Worm (Caenorhabditis elegans) whole organism, L4 larva: Measurements from ENCODE around the gene F59D12.5.

Experiments used
- D1046.2 ChIP-seq: fragments of 200-800 bp; sonication (Bioruptor generic); IDR thresholded peaks from 2 replicates; pipeline ENCODE4 v1.3.6; 2022; ENCODE audit warnings: missing genetic modification characterization, missing compliant biosample characterization
- F26F4.8 ChIP-seq: fragments of 200-800 bp; sonication (Bioruptor generic); conservative IDR thresholded peaks from 2 replicates; pipeline ENCODE4 v1.3.6; 2022; ENCODE audit warnings: missing genetic modification characterization, missing compliant biosample characterization
- F37D6.2 ChIP-seq: sonication (generic microtip); optimal IDR thresholded peaks from 2 replicates; lab custom pipeline; 2016; ENCODE audit warnings: mild to moderate bottlenecking, missing genetic modification characterization, missing compliant biosample characterization
- F44E2.7 ChIP-seq: fragments of 200-800 bp; sonication (Bioruptor generic); IDR thresholded peaks from 2 replicates; pipeline ENCODE4 v2.1.2; 2022; ENCODE audit warnings: missing genetic modification characterization, missing compliant biosample characterization
- T20F7.1 ChIP-seq: fragments of 200-800 bp; sonication (Bioruptor generic); optimal IDR thresholded peaks from 2 replicates; lab custom pipeline; 2018; ENCODE audit warnings: mild to moderate bottlenecking, missing genetic modification characterization, missing compliant biosample characterization
- Y105C5A.15 ChIP-seq: fragments of 200-800 bp; sonication (Bioruptor generic); IDR thresholded peaks from 2 replicates; pipeline ENCODE4 v1.3.6; 2022; ENCODE audit warnings: missing genetic modification characterization, missing compliant biosample characterization
- ZK337.2 ChIP-seq: fragments of 200-800 bp; sonication (Bioruptor generic); IDR thresholded peaks from 2 replicates; pipeline ENCODE4 v1.3.6; 2022; ENCODE audit warnings: missing genetic modification reagents, missing genetic modification characterization, missing compliant biosample characterization
- aha-1 ChIP-seq: fragments of 150-350 bp; peaks from one replicate; lab custom pipeline; 2014; ENCODE audit warnings: missing biosample characterization, missing genetic modification characterization
- aly-2 ChIP-seq: sonication (generic microtip); optimal IDR thresholded peaks from 2 replicates; lab custom pipeline; 2018; ENCODE audit warnings: missing biosample characterization, missing genetic modification characterization
- ama-1 ChIP-seq: fragments of 150-350 bp; optimal IDR thresholded peaks from 2 replicates; lab custom pipeline; 2014; ENCODE audit warnings: inconsistent platforms, mixed read lengths
- attf-4 ChIP-seq: sonication (generic microtip); optimal IDR thresholded peaks from 3 replicates; lab custom pipeline; 2017; ENCODE audit warnings: missing biosample characterization, missing genetic modification characterization
- ceh-20 ChIP-seq: fragments of 200-800 bp; sonication (Bioruptor generic); IDR thresholded peaks from 2 replicates; pipeline ENCODE4 v1.3.6; 2022; ENCODE audit warnings: missing genetic modification reagents, missing genetic modification characterization, missing compliant biosample characterization
- ceh-28 ChIP-seq: fragments of 150-350 bp; optimal IDR thresholded peaks from 2 replicates; lab custom pipeline; 2014; ENCODE audit warnings: missing biosample characterization, missing genetic modification reagents, missing genetic modification characterization
- ceh-32 ChIP-seq: sonication (generic microtip); optimal IDR thresholded peaks from 2 replicates; lab custom pipeline; 2016; ENCODE audit warnings: mild to moderate bottlenecking, missing genetic modification characterization, missing compliant biosample characterization; ENCODE audit not compliant: poor library complexity
- ceh-44 ChIP-seq: fragments of 200-800 bp; sonication (Bioruptor generic); IDR thresholded peaks from 2 replicates; pipeline ENCODE4 v1.3.6; 2022; ENCODE audit warnings: missing genetic modification reagents, missing genetic modification characterization, missing compliant biosample characterization
- cey-2 ChIP-seq: sonication (generic microtip); optimal IDR thresholded peaks from 3 replicates; lab custom pipeline; 2017; ENCODE audit warnings: missing genetic modification characterization, mild to moderate bottlenecking, missing compliant biosample characterization, antibody characterized with exemption, borderline replicate concordance; ENCODE audit not compliant: insufficient read depth
- daf-12 ChIP-seq: fragments of 150-350 bp; optimal IDR thresholded peaks from 2 replicates; lab custom pipeline; 2014; ENCODE audit warnings: missing biosample characterization, missing genetic modification reagents, missing genetic modification characterization
- daf-16 ChIP-seq, 3 experiments: sonication (generic microtip); optimal IDR thresholded peaks; 2 replicates each; lab custom pipeline; 2016 to 2017; ENCODE audit warnings: missing genetic modification characterization in 3 of 3, missing genetic modification reagents in 3 of 3, mild to moderate bottlenecking in 2 of 3, missing compliant biosample characterization in 2 of 3, missing biosample characterization in 1 of 3, moderate library complexity in 1 of 3
- dmd-8 ChIP-seq: fragments of 200-800 bp; sonication (Bioruptor generic); IDR thresholded peaks from 2 replicates; pipeline ENCODE4 v1.3.6; 2022; ENCODE audit warnings: missing genetic modification characterization, missing compliant biosample characterization
- egl-27 ChIP-seq: sonication (generic microtip); optimal IDR thresholded peaks from 3 replicates; lab custom pipeline; 2017; ENCODE audit warnings: missing biosample characterization, missing genetic modification reagents, missing genetic modification characterization
- hlh-11 ChIP-seq: fragments of 200-800 bp; sonication (Bioruptor generic); optimal IDR thresholded peaks from 2 replicates; lab custom pipeline; 2018; ENCODE audit warnings: mild to moderate bottlenecking, missing genetic modification characterization, missing compliant biosample characterization
- hlh-30 ChIP-seq: sonication (generic microtip); optimal IDR thresholded peaks from 2 replicates; lab custom pipeline; 2017; ENCODE audit warnings: antibody characterized with exemption, mild to moderate bottlenecking, missing genetic modification characterization, missing compliant biosample characterization; ENCODE audit not compliant: insufficient read depth
- hmg-1.1 ChIP-seq: fragments of 200-800 bp; sonication (Bioruptor generic); IDR thresholded peaks from 2 replicates; pipeline ENCODE4 v1.3.6; 2022; ENCODE audit warnings: missing genetic modification reagents, missing genetic modification characterization, missing compliant biosample characterization
- jun-1 ChIP-seq: fragments of 150-350 bp; optimal IDR thresholded peaks from 2 replicates; lab custom pipeline; 2014; ENCODE audit warnings: missing biosample characterization, missing genetic modification reagents, missing genetic modification characterization
- lin-1 ChIP-seq: fragments of 200-800 bp; sonication (Bioruptor generic); IDR thresholded peaks from 2 replicates; pipeline ENCODE4 v1.3.6; 2022; ENCODE audit warnings: missing genetic modification reagents, missing genetic modification characterization, missing compliant biosample characterization
- lin-29 ChIP-seq: fragments of 200-800 bp; sonication (Bioruptor generic); IDR thresholded peaks from 2 replicates; pipeline ENCODE4 v1.3.6; 2022; ENCODE audit warnings: missing genetic modification reagents, missing genetic modification characterization, missing compliant biosample characterization
- lin-38 ChIP-seq: fragments of 200-800 bp; sonication (Bioruptor generic); IDR thresholded peaks from 2 replicates; pipeline ENCODE4 v1.3.6; 2022; ENCODE audit warnings: missing genetic modification reagents, missing genetic modification characterization, missing compliant biosample characterization
- lir-3 ChIP-seq: sonication (generic microtip); optimal IDR thresholded peaks from 2 replicates; lab custom pipeline; 2016; ENCODE audit warnings: mild to moderate bottlenecking, missing genetic modification characterization, missing compliant biosample characterization
- madf-5 ChIP-seq, 2 experiments: fragments of 200-800 bp; sonication (Bioruptor generic); IDR thresholded peaks; 2 replicates each; pipeline ENCODE4 v1.3.6; 2022; ENCODE audit warnings: missing compliant biosample characterization in 2 of 2, missing genetic modification characterization in 2 of 2
- mdt-29 ChIP-seq: fragments of 200-800 bp; sonication (Bioruptor generic); IDR thresholded peaks from 2 replicates; pipeline ENCODE4 v1.3.6; 2022; ENCODE audit warnings: missing genetic modification reagents, missing genetic modification characterization, missing compliant biosample characterization
- mes-2 ChIP-seq: sonication (generic microtip); optimal IDR thresholded peaks from 2 replicates; lab custom pipeline; 2016; ENCODE audit warnings: missing genotype, mild to moderate bottlenecking, missing genetic modification characterization, missing compliant biosample characterization; ENCODE audit not compliant: poor library complexity, severe bottlenecking
- mxl-3 ChIP-seq: fragments of 200-800 bp; sonication (Bioruptor generic); optimal IDR thresholded peaks from 2 replicates; lab custom pipeline; 2018; ENCODE audit warnings: mild to moderate bottlenecking, missing genetic modification characterization, missing compliant biosample characterization
- nhr-10 ChIP-seq: fragments of 150-350 bp; optimal IDR thresholded peaks from 2 replicates; lab custom pipeline; 2014; ENCODE audit warnings: missing biosample characterization, missing genetic modification characterization
- nhr-102 ChIP-seq: sonication (generic microtip); optimal IDR thresholded peaks from 2 replicates; lab custom pipeline; 2016; ENCODE audit warnings: mild to moderate bottlenecking, missing genetic modification characterization, moderate library complexity, missing compliant biosample characterization
- nhr-237 ChIP-seq: sonication (generic microtip); optimal IDR thresholded peaks from 2 replicates; lab custom pipeline; 2017; ENCODE audit warnings: missing biosample characterization, missing genetic modification characterization
- nhr-41 ChIP-seq: fragments of 200-800 bp; sonication (Bioruptor generic); IDR thresholded peaks from 2 replicates; pipeline ENCODE4 v1.3.6; 2022; ENCODE audit warnings: missing genetic modification reagents, missing genetic modification characterization, missing compliant biosample characterization
- nhr-6 ChIP-seq: fragments of 150-350 bp; optimal IDR thresholded peaks from 2 replicates; lab custom pipeline; 2014; ENCODE audit warnings: missing biosample characterization, missing genetic modification characterization
- pqm-1 ChIP-seq: sonication (generic microtip); optimal IDR thresholded peaks from 2 replicates; lab custom pipeline; 2017; ENCODE audit warnings: missing biosample characterization, missing genetic modification characterization
- rbr-2 ChIP-seq: sonication (generic microtip); optimal IDR thresholded peaks from 2 replicates; lab custom pipeline; 2016; ENCODE audit warnings: missing genotype, missing genetic modification characterization, missing compliant biosample characterization
- skn-1 ChIP-seq: fragments of 150-350 bp; optimal IDR thresholded peaks from 2 replicates; lab custom pipeline; 2014; ENCODE audit warnings: missing biosample characterization, missing genetic modification characterization
- snpc-1.2 ChIP-seq: fragments of 200-800 bp; sonication (Bioruptor generic); IDR thresholded peaks from 2 replicates; pipeline ENCODE4 v1.3.6; 2022; ENCODE audit warnings: missing genetic modification reagents, missing genetic modification characterization, missing compliant biosample characterization
- snpc-4 ChIP-seq: fragments of 150-350 bp; optimal IDR thresholded peaks from 2 replicates; lab custom pipeline; 2014; ENCODE audit warnings: missing biosample characterization, missing genetic modification characterization
- spr-1 ChIP-seq: sonication (generic microtip); optimal IDR thresholded peaks from 2 replicates; lab custom pipeline; 2016; ENCODE audit warnings: mild to moderate bottlenecking, missing genetic modification characterization, missing compliant biosample characterization
- tra-1 ChIP-seq: fragments of 200-800 bp; sonication (Bioruptor generic); IDR thresholded peaks from 2 replicates; pipeline ENCODE4 v1.3.6; 2022; ENCODE audit warnings: missing genetic modification reagents, missing genetic modification characterization, missing compliant biosample characterization
- unc-130 ChIP-seq: sonication (generic microtip); optimal IDR thresholded peaks from 2 replicates; lab custom pipeline; 2016; ENCODE audit warnings: missing genetic modification reagents, missing genetic modification characterization, missing compliant biosample characterization
- unc-62 ChIP-seq, 3 experiments: fragments of 150-350 bp in 1 of 3; sonication (generic microtip); optimal IDR thresholded peaks in 2 of 3; peaks in 1 of 3; 1 replicate in 1 of 3; 2 replicates in 2 of 3; lab custom pipeline; 2014 to 2017; ENCODE audit warnings: missing biosample characterization in 3 of 3, missing genetic modification characterization in 3 of 3, missing genetic modification reagents in 3 of 3, missing genotype in 1 of 3
- vab-7 ChIP-seq: fragments of 200-800 bp; sonication (Bioruptor generic); IDR thresholded peaks from 2 replicates; pipeline ENCODE4 v1.3.6; 2022; ENCODE audit warnings: missing genetic modification reagents, missing genetic modification characterization, missing compliant biosample characterization
- zip-11 ChIP-seq: fragments of 200-800 bp; sonication (Bioruptor generic); IDR thresholded peaks from 2 replicates; pipeline ENCODE4 v1.3.6; 2022; ENCODE audit warnings: missing genetic modification characterization, missing compliant biosample characterization
- zip-2 ChIP-seq: fragments of 150-350 bp; optimal IDR thresholded peaks from 2 replicates; lab custom pipeline; 2014; ENCODE audit warnings: missing biosample characterization, missing genetic modification characterization
- ztf-7 ChIP-seq: fragments of 150-350 bp; optimal IDR thresholded peaks from 2 replicates; lab custom pipeline; 2014; ENCODE audit warnings: missing biosample characterization, missing genetic modification characterization

Gene F59D12.5

ce11 chrX:15610527-15611091 is 36.6 kb downstream of the F59D12.5 start (continued):
- peak; percentile 37; the same call in 1 of the 2 replicates for TF ChIP-seq lin-38 (GFP tag; lab: Robert Waterston, UW)
- no peak for TF ChIP-seq aly-2
- TF ChIP-seq ZK337.2 (GFP tag; lab: Robert Waterston, UW) = no peak
- peak; percentile 79 for TF ChIP-seq nhr-102
- TF ChIP-seq daf-12 = no peak
- 0 out of 2 replicates have a peak, but pooled peaks have one; percentile 7 for TF ChIP-seq hmg-1.1 (GFP tag; lab: Robert Waterston, UW)
- TF ChIP-seq lir-3 (tag; lab: Kevin White, UChicago) = no peak
- TF ChIP-seq lin-29 (GFP tag; lab: Robert Waterston, UW) = no peak
- TF ChIP-seq daf-16 (GFP tag; optimal IDR thresholded peaks at IDR 0.05; lab: Kevin White, UChicago) = peak in 1 of 2 experiments; percentile 10
- TF ChIP-seq daf-16 (tag; optimal IDR thresholded peaks at IDR 0.05; lab: Kevin White, UChicago) = peak; percentile 98
- TF ChIP-seq pqm-1 (tag; lab: Kevin White, UChicago) = peak; percentile 95
- peak; percentile 89 for TF ChIP-seq aha-1
- TF ChIP-seq F26F4.8 (GFP tag; lab: Robert Waterston, UW) = no peak
- no peak for TF ChIP-seq zip-11 (GFP tag; lab: Robert Waterston, UW)
- no peak for TF ChIP-seq unc-130 (GFP tag; lab: Kevin White, UChicago)
- TF ChIP-seq cey-2 = no peak
- peak; percentile 40 for TF ChIP-seq mes-2
- peak; percentile 20 for TF ChIP-seq F37D6.2 (tag; lab: Kevin White, UChicago)
- no peak for TF ChIP-seq attf-4
- peak in 1 of 2 experiments; percentile 90 for TF ChIP-seq unc-62 (GFP tag; optimal IDR thresholded peaks at IDR 0.05 in 1 of 2; lab: Kevin White, UChicago)
- TF ChIP-seq unc-62 (tag; optimal IDR thresholded peaks at IDR 0.05; lab: Kevin White, UChicago) = no peak
- TF ChIP-seq nhr-237 = no peak
- no peak for TF ChIP-seq madf-5 (GFP tag; IDR thresholded peaks at IDR 0.05; lab: Robert Waterston, UW)
- TF ChIP-seq F44E2.7 = no peak
- no peak for TF ChIP-seq egl-27 (tag; lab: Kevin White, UChicago)
- TF ChIP-seq lin-1 (GFP tag; lab: Robert Waterston, UW) = peak; percentile 71
- no peak for TF ChIP-seq ztf-7 (tag; lab: Kevin White, UChicago)
- TF ChIP-seq jun-1 (tag; lab: Kevin White, UChicago) = peak; percentile 12
- 0 out of 2 replicates have a peak, but pooled peaks have one; percentile 23 for TF ChIP-seq ceh-20 (GFP tag; lab: Robert Waterston, UW)
- peak; percentile 63 for TF ChIP-seq ama-1 (lab: Kevin White, UChicago)
- TF ChIP-seq ceh-44 (GFP tag; lab: Robert Waterston, UW) = no peak
- no peak for TF ChIP-seq ceh-28 (tag; lab: Kevin White, UChicago)
- no peak for TF ChIP-seq zip-2 (tag; lab: Kevin White, UChicago)
- TF ChIP-seq rbr-2 = no peak
- 0 out of 2 replicates have a peak, but pooled peaks have one; percentile 8 for TF ChIP-seq dmd-8 (GFP tag; lab: Robert Waterston, UW)
- TF ChIP-seq hlh-11 (tag; lab: Kevin White, UChicago) = peak; percentile 93
- TF ChIP-seq tra-1 (GFP tag; lab: Robert Waterston, UW) = 0 out of 2 replicates have a peak, but pooled peaks have one; percentile 53
- TF ChIP-seq mdt-29 (GFP tag; lab: Robert Waterston, UW) = no peak
- TF ChIP-seq T20F7.1 (GFP tag; lab: Kevin White, UChicago) = peak; percentile 81
- TF ChIP-seq snpc-1.2 (GFP tag; lab: Robert Waterston, UW) = no peak
- TF ChIP-seq skn-1 (tag; lab: Kevin White, UChicago) = no peak
- peak; percentile 20 for TF ChIP-seq nhr-6 (tag; lab: Kevin White, UChicago)
- TF ChIP-seq nhr-10 (tag; lab: Kevin White, UChicago) = peak; percentile 93
- peak; percentile 96 for TF ChIP-seq hlh-30 (tag; lab: Kevin White, UChicago)
- TF ChIP-seq mxl-3 (GFP tag; lab: Kevin White, UChicago) = peak; percentile 68
- TF ChIP-seq ceh-32 = no peak
- no peak for TF ChIP-seq snpc-4 (tag; lab: Kevin White, UChicago)
- peak; percentile 64; the same call in 1 of the 2 replicates for TF ChIP-seq Y105C5A.15 (GFP tag; lab: Robert Waterston, UW)
- no peak for TF ChIP-seq D1046.2 (GFP tag; lab: Robert Waterston, UW)
- TF ChIP-seq vab-7 = peak; percentile 17; the same call in 1 of the 2 replicates
- TF ChIP-seq spr-1 (tag; lab: Kevin White, UChicago) = peak; percentile 33
- no peak for TF ChIP-seq nhr-41 (GFP tag; lab: Robert Waterston, UW)
